Fruit fly (Drosophila melanogaster): ENCODE data around the gene Cpr30B.

DNA sequence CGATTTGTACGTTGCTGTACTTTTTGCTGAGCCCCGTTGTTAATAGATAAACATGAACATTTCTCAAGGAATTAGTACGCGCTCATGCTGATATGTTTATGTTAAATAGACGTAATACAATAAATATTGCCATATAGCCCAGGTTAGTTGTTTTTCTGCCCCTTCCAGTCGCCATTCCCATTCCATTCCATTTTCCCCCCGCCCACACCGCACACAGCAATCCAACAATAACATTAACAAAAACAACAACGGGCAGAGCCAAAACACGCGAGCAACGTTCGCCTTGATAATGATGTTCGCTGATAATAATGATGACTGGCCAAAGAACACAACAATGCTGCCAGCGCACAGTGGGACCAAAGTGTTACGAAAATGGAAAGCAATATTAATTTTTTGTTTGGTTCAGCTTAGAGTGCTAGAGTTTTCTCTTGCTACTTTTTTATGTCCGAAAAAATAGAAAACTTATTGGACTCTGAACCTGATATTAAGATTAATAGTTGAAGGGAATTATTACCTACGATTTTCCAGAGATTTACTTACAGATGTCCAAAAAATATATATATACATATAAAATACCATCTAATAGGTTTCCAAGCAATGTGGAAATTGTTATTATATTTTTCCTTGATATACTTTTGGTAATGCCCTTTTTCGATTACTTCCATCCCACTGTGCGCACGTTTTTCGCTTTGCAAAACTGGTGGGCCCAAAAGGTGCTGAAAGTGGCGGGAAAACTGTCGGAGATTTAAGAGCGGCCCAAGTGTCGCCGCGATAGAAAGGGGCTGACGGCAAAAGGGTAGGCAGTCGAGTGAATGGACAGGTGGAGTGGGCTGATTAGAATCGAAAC lies 27.1 kb downstream of the Cpr30B start:
- TF ChIP-seq Dll (optimal IDR thresholded peaks at IDR 0.05) = no peak
- TF ChIP-seq EcR (GFP tag; optimal IDR thresholded peaks at IDR 0.05) = no peak
